Worm (Caenorhabditis elegans) whole organism, L3 larva: ENCODE data around the gene gon-14.

Experiments
- R02D3.7 ChIP-seq: fragments of 150-350 bp; optimal IDR thresholded peaks from 2 replicates; lab custom pipeline; 2014; ENCODE audit warnings: missing biosample characterization, missing genetic modification characterization
- aly-2 ChIP-seq: fragments of 150-350 bp; optimal IDR thresholded peaks from 2 replicates; lab custom pipeline; 2014; ENCODE audit warnings: missing biosample characterization, missing genetic modification characterization
- ama-1 ChIP-seq: fragments of 150-350 bp; optimal IDR thresholded peaks from 2 replicates; lab custom pipeline; 2018
- ceh-82 ChIP-seq: fragments of 150-350 bp; optimal IDR thresholded peaks from 2 replicates; lab custom pipeline; 2014; ENCODE audit warnings: missing biosample characterization, missing genetic modification characterization
- ceh-9 ChIP-seq: sonication (generic microtip); optimal IDR thresholded peaks from 2 replicates; lab custom pipeline; 2018; ENCODE audit warnings: missing biosample characterization, missing genetic modification characterization
- egl-27 ChIP-seq: sonication (generic microtip); optimal IDR thresholded peaks from 4 replicates; lab custom pipeline; 2017; ENCODE audit warnings: missing biosample characterization, missing genetic modification reagents, missing genetic modification characterization
- elt-1 ChIP-seq: fragments of 150-350 bp; optimal IDR thresholded peaks from 2 replicates; lab custom pipeline; 2014; ENCODE audit warnings: missing biosample characterization, missing genetic modification characterization
- eor-1 ChIP-seq, 2 experiments: fragments of 150-350 bp; optimal IDR thresholded peaks; 2 replicates each; lab custom pipeline; 2014 to 2018; ENCODE audit warnings: missing biosample characterization in 2 of 2, missing genetic modification characterization in 2 of 2
- lsy-12 ChIP-seq: sonication (generic microtip); optimal IDR thresholded peaks from 2 replicates; lab custom pipeline; 2016; ENCODE audit warnings: mild to moderate bottlenecking, missing genetic modification characterization, missing compliant biosample characterization
- nhr-25 ChIP-seq: sonication (generic microtip); optimal IDR thresholded peaks from 2 replicates; lab custom pipeline; 2017; ENCODE audit warnings: missing biosample characterization, missing genetic modification characterization
- nhr-76 ChIP-seq: fragments of 150-350 bp; sonication (generic microtip); optimal IDR thresholded peaks from 5 replicates; lab custom pipeline; 2014; ENCODE audit warnings: missing biosample characterization, missing genetic modification characterization
- pha-4 ChIP-seq: fragments of 150-350 bp; optimal IDR thresholded peaks from 2 replicates; lab custom pipeline; 2014; ENCODE audit warnings: missing biosample characterization, missing genetic modification reagents, missing genetic modification characterization
- ztf-11 ChIP-seq: fragments of 150-350 bp; optimal IDR thresholded peaks from 2 replicates; lab custom pipeline; 2014; ENCODE audit warnings: missing biosample characterization, missing genetic modification characterization
- ztf-4 ChIP-seq: fragments of 150-350 bp; optimal IDR thresholded peaks from 2 replicates; lab custom pipeline; 2014; ENCODE audit warnings: missing biosample characterization, missing genetic modification characterization

- TF ChIP-seq aly-2 (tag; lab: Kevin White, UChicago) (no peak), ztf-4 (no peak), nhr-25 (tag; lab: Kevin White, UChicago) (no peak), pha-4 (tag; lab: Kevin White, UChicago) (no peak), R02D3.7 (tag; lab: Kevin White, UChicago) (no peak), elt-1 (tag; lab: Kevin White, UChicago) (no peak), nhr-76 (tag; lab: Kevin White, UChicago) (no peak), lsy-12 (tag; lab: Kevin White, UChicago) (no peak), ama-1 (no peak), egl-27 (tag; lab: Kevin White, UChicago) (no peak), eor-1 (tag; optimal IDR thresholded peaks at IDR 0.05; lab: Kevin White, UChicago) (no peak), ztf-11 (tag; lab: Kevin White, UChicago) (no peak), ceh-82 (tag; lab: Kevin White, UChicago) (no peak), ceh-9 (tag; lab: Kevin White, UChicago) (no peak)
These were observed 52.9 kb downstream of the gon-14 start, which contains the start of gene spp-20 for ce11 chrV:6558103-6558502.
